Worm (Caenorhabditis elegans): Measurements from ENCODE around the gene swt-1.

The swt-1 gene

ce11 chrIV:324759-325158 is 17.5 kb downstream of the swt-1 start, which contains the start of gene drl-1:
Gene drl-1, plus strand, starts transcription at chrIV:325059.
- TF ChIP-seq nhr-12 (tag; optimal IDR thresholded peaks at IDR 0.05) (no peak), blmp-1 (tag; optimal IDR thresholded peaks at IDR 0.05) (no peak), elt-1 (tag; optimal IDR thresholded peaks at IDR 0.05; ENCODE audit: borderline replicate concordance, insufficient read depth) (no peak), cnd-1 (tag; optimal IDR thresholded peaks at IDR 0.05) (no peak), ztf-11 (tag; optimal IDR thresholded peaks at IDR 0.05) (no peak)

- no peak for TF ChIP-seq ceh-83 (GFP tag; optimal IDR thresholded peaks at IDR 0.05)
- no peak for TF ChIP-seq ces-1 (GFP tag; optimal IDR thresholded peaks at IDR 0.05)
- TF ChIP-seq zip-8 (tag; optimal IDR thresholded peaks at IDR 0.05) = no peak
Observed at ce11 chrIV:325640-326039, 18.3 kb downstream of the swt-1 start.

ce11 chrIV:326564-327070 is 19.3 kb downstream of the swt-1 start, which contains the start of gene col-101:
Gene col-101, minus strand, starts transcription at chrIV:327020.
- TF ChIP-seq sem-2 (GFP tag; optimal IDR thresholded peaks at IDR 0.05) = no peak
- TF ChIP-seq nhr-237 (tag; optimal IDR thresholded peaks at IDR 0.05) = no peak
- no peak for TF ChIP-seq sptf-1 (tag; optimal IDR thresholded peaks at IDR 0.05)
- TF ChIP-seq snpc-4 (tag; optimal IDR thresholded peaks at IDR 0.05) = no peak
- no peak for TF ChIP-seq unc-62 (GFP tag; optimal IDR thresholded peaks at IDR 0.05)
- no peak for TF ChIP-seq blmp-1 (tag; optimal IDR thresholded peaks at IDR 0.05)
- no peak for TF ChIP-seq ztf-11 (tag; optimal IDR thresholded peaks at IDR 0.05)
- no peak for TF ChIP-seq elt-3 (tag; optimal IDR thresholded peaks at IDR 0.05)

ce11 chrIV:330523-330922 is 23.2 kb downstream of the swt-1 start, which contains the start of gene F18F11.4:
Gene F18F11.4, plus strand, starts transcription at chrIV:330823.
- peak; percentile 50 for TF ChIP-seq elt-1 (tag; optimal IDR thresholded peaks at IDR 0.05; ENCODE audit: borderline replicate concordance, insufficient read depth)
- TF ChIP-seq mab-5 (tag; optimal IDR thresholded peaks at IDR 0.05) = no peak

ce11 chrIV:337128-337646 is 29.9 kb downstream of the swt-1 start, which contains the start of gene pxmp-4:
Gene pxmp-4, minus strand, starts transcription at chrIV:337178.
- no peak for TF ChIP-seq sptf-1 (tag; optimal IDR thresholded peaks at IDR 0.05)
- no peak for TF ChIP-seq mep-1 (tag; optimal IDR thresholded peaks at IDR 0.05)
- TF ChIP-seq ztf-11 (tag; optimal IDR thresholded peaks at IDR 0.05) = no peak
- no peak for TF ChIP-seq nhr-76 (tag; optimal IDR thresholded peaks at IDR 0.05)
- no peak for TF ChIP-seq ces-1 (GFP tag; optimal IDR thresholded peaks at IDR 0.05)
- TF ChIP-seq tbx-8 (GFP tag; optimal IDR thresholded peaks at IDR 0.05) = no peak
- TF ChIP-seq ceh-39 (tag; optimal IDR thresholded peaks at IDR 0.05) = no peak
- TF ChIP-seq cnd-1 (tag; optimal IDR thresholded peaks at IDR 0.05) = no peak
- TF ChIP-seq lin-32 (GFP tag; optimal IDR thresholded peaks at IDR 0.05) = no peak
- no peak for TF ChIP-seq sem-2 (GFP tag; optimal IDR thresholded peaks at IDR 0.05)

- no peak for TF ChIP-seq ceh-83 (GFP tag; optimal IDR thresholded peaks at IDR 0.05)
- TF ChIP-seq flh-1 (GFP tag; optimal IDR thresholded peaks at IDR 0.05) = no peak
- no peak for TF ChIP-seq nhr-12 (tag; optimal IDR thresholded peaks at IDR 0.05)
- TF ChIP-seq sem-2 (GFP tag; optimal IDR thresholded peaks at IDR 0.05) = no peak
- TF ChIP-seq sptf-1 (tag; optimal IDR thresholded peaks at IDR 0.05) = no peak
- TF ChIP-seq ztf-11 (tag; optimal IDR thresholded peaks at IDR 0.05) = no peak
- no peak for TF ChIP-seq cnd-1 (tag; optimal IDR thresholded peaks at IDR 0.05)
- no peak for TF ChIP-seq mab-5 (tag; optimal IDR thresholded peaks at IDR 0.05)
- TF ChIP-seq nhr-76 (tag; optimal IDR thresholded peaks at IDR 0.05) = no peak
- TF ChIP-seq blmp-1 (tag; optimal IDR thresholded peaks at IDR 0.05) = no peak
- TF ChIP-seq elt-3 (tag; optimal IDR thresholded peaks at IDR 0.05) = no peak
- TF ChIP-seq elt-1 (tag; optimal IDR thresholded peaks at IDR 0.05; ENCODE audit: borderline replicate concordance, insufficient read depth) = no peak
- TF ChIP-seq hlh-1 (tag; optimal IDR thresholded peaks at IDR 0.05) = no peak
- TF ChIP-seq mls-2 (tag; optimal IDR thresholded peaks at IDR 0.05) = no peak
- no peak for TF ChIP-seq lin-32 (GFP tag; optimal IDR thresholded peaks at IDR 0.05)
- TF ChIP-seq bed-3 (GFP tag; optimal IDR thresholded peaks at IDR 0.05) = no peak
- TF ChIP-seq ceh-43 (GFP tag; optimal IDR thresholded peaks at IDR 0.05) = no peak
- TF ChIP-seq pha-4 (tag; optimal IDR thresholded peaks at IDR 0.05) = no peak
- TF ChIP-seq lsy-2 (tag; optimal IDR thresholded peaks at IDR 0.05) = no peak
- TF ChIP-seq mep-1 (tag; optimal IDR thresholded peaks at IDR 0.05) = no peak
Observed at ce11 chrIV:338192-338831, 31.0 kb downstream of the swt-1 start.
